Worm (Caenorhabditis elegans) whole organism, L4 larva: Measurements from ENCODE around the gene F56B6.6.

Source experiments
- ceh-44 ChIP-seq: fragments of 200-800 bp; sonication (Bioruptor generic); IDR thresholded peaks from 2 replicates; pipeline ENCODE4 v1.3.6; 2022; ENCODE audit warnings: missing genetic modification reagents, missing genetic modification characterization, missing compliant biosample characterization
- ceh-62 ChIP-seq: sonication (generic microtip); optimal IDR thresholded peaks from 2 replicates; lab custom pipeline; 2017; ENCODE audit warnings: missing biosample characterization, missing genetic modification characterization
- hlh-30 ChIP-seq: sonication (generic microtip); optimal IDR thresholded peaks from 2 replicates; lab custom pipeline; 2017; ENCODE audit warnings: antibody characterized with exemption, mild to moderate bottlenecking, missing genetic modification characterization, missing compliant biosample characterization; ENCODE audit not compliant: insufficient read depth
- mdt-29 ChIP-seq: fragments of 200-800 bp; sonication (Bioruptor generic); IDR thresholded peaks from 2 replicates; pipeline ENCODE4 v1.3.6; 2022; ENCODE audit warnings: missing genetic modification reagents, missing genetic modification characterization, missing compliant biosample characterization
- nhr-111 ChIP-seq: fragments of 200-800 bp; sonication (Bioruptor generic); optimal IDR thresholded peaks from 2 replicates; lab custom pipeline; 2018; ENCODE audit warnings: mild to moderate bottlenecking, missing genetic modification characterization, missing compliant biosample characterization
- nhr-76 ChIP-seq: fragments of 150-350 bp; optimal IDR thresholded peaks from 2 replicates; lab custom pipeline; 2014; ENCODE audit warnings: missing biosample characterization, missing genetic modification characterization
- spr-1 ChIP-seq: sonication (generic microtip); optimal IDR thresholded peaks from 2 replicates; lab custom pipeline; 2016; ENCODE audit warnings: mild to moderate bottlenecking, missing genetic modification characterization, missing compliant biosample characterization
- unc-130 ChIP-seq: sonication (generic microtip); optimal IDR thresholded peaks from 2 replicates; lab custom pipeline; 2016; ENCODE audit warnings: missing genetic modification reagents, missing genetic modification characterization, missing compliant biosample characterization
- unc-62 ChIP-seq, 3 experiments: fragments of 150-350 bp in 1 of 3; sonication (generic microtip); optimal IDR thresholded peaks in 2 of 3; peaks in 1 of 3; 1 replicate in 1 of 3; 2 replicates in 2 of 3; lab custom pipeline; 2014 to 2017; ENCODE audit warnings: missing biosample characterization in 3 of 3, missing genetic modification characterization in 3 of 3, missing genetic modification reagents in 3 of 3, missing genotype in 1 of 3

F56B6.6 gene

DNA sequence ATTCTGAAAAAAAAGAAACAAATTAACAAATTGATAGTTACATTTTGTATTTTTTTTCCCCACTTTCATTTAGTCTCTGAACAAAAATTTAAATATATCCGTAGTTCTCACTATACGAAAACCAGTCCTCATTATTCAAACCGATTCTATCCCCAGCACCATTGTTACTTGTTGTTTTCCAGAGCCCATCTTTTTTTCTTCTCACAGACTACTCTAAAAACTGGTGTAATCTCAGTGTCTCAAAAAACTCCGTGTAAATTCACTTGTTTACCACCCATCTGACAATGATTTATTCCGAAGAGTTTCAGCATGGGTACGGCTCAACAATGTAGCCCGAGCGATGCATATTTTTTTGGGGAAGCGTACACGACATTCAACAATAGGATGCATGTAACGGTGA is 43.8 kb downstream of the F56B6.6 start, which contains the start of gene C12D12.3:
C12D12.3 (plus strand) TSS at position 301 of the 400 bp plus-strand sequence.
- TF ChIP-seq mdt-29 (GFP tag; lab: Robert Waterston, UW) (no peak), nhr-111 (no peak), unc-62 (GFP tag; optimal IDR thresholded peaks at IDR 0.05 in 1 of 2; lab: Kevin White, UChicago) (peak in 1 of 2 experiments; percentile 58), unc-62 (tag; optimal IDR thresholded peaks at IDR 0.05; lab: Kevin White, UChicago) (no peak), ceh-62 (tag; lab: Kevin White, UChicago) (no peak), nhr-76 (tag; lab: Kevin White, UChicago) (no peak)

DNA sequence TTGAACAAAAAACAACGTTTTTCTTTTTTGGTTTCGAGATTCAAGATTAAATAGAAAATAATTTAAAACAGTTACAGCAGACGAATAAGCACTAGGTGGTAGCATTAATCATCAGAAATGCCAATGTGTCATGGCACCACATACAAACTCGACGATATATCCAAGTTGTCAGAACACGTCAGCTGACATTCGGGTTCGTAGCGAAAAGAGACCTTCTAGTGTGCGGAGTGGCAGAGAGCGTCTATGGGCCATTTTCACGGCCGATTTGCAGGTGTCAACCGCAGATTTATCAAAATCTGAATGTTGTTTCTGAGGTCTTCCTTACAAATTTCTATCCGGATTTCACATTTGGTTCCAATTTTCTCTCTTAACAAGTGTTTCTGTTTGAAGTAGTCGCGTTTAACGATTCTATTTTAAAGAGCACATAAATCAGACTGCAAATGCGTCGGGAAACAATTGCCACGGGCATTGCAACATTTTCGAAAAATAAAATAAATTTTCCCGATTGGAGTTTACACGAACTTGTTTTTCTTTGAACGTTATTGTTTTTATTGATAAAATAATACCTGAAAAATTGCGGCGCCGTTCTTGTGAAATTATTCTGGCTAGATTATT is 44.6 kb downstream of the F56B6.6 start:
- no peak for TF ChIP-seq ceh-44 (GFP tag; lab: Robert Waterston, UW)
- TF ChIP-seq ceh-62 (tag; lab: Kevin White, UChicago) = no peak
- TF ChIP-seq spr-1 (tag; lab: Kevin White, UChicago) = no peak
- peak in 1 of 2 experiments; percentile 74 for TF ChIP-seq unc-62 (GFP tag; optimal IDR thresholded peaks at IDR 0.05 in 1 of 2; lab: Kevin White, UChicago)
- no peak for TF ChIP-seq unc-62 (tag; optimal IDR thresholded peaks at IDR 0.05; lab: Kevin White, UChicago)
- no peak for TF ChIP-seq unc-130
- no peak for TF ChIP-seq hlh-30
